Worm (Caenorhabditis elegans): ENCODE measurements around the gene F22E5.22.
"Not testable (repeated sequence)": the region's sequence is repeated elsewhere in the genome, so short reads cannot be mapped to it uniquely, and the experiment has no call there.

F22E5.22 gene

ce11 chrII:2665606-2666005 is at the start of gene F22E5.22:
Gene F22E5.22 (plus strand): TSS chrII:2665906.
- TF ChIP-seq daf-12 (tag; optimal IDR thresholded peaks at IDR 0.05) (no peak), lsy-12 (tag; optimal IDR thresholded peaks at IDR 0.05) (no peak), fkh-10 (GFP tag; optimal IDR thresholded peaks at IDR 0.05) (no peak), ztf-4 (tag; optimal IDR thresholded peaks at IDR 0.05) (no peak), mml-1 (tag; optimal IDR thresholded peaks at IDR 0.05) (no peak), nhr-25 (tag; optimal IDR thresholded peaks at IDR 0.05) (no peak), nfya-1 (tag; optimal IDR thresholded peaks at IDR 0.05; ENCODE audit: insufficient read depth) (no peak), snpc-4 (tag; optimal IDR thresholded peaks at IDR 0.05) (no peak), ceh-9 (tag; optimal IDR thresholded peaks at IDR 0.05) (no peak), eor-1 (tag; optimal IDR thresholded peaks at IDR 0.05) (no peak), egl-5 (tag; optimal IDR thresholded peaks at IDR 0.05) (no peak), nhr-77 (tag; optimal IDR thresholded peaks at IDR 0.05) (no peak), fos-1 (tag; optimal IDR thresholded peaks at IDR 0.05) (no peak), nhr-12 (tag; optimal IDR thresholded peaks at IDR 0.05) (no peak), nhr-43 (tag; optimal IDR thresholded peaks at IDR 0.05; ENCODE audit: poor library complexity, severe bottlenecking) (no peak), skn-1 (tag; optimal IDR thresholded peaks at IDR 0.05) (no peak), R02D3.7 (tag; optimal IDR thresholded peaks at IDR 0.05) (no peak)

- TF ChIP-seq ceh-82, lsy-12, elt-2 (tag; optimal IDR thresholded peaks at IDR 0.05): not testable (repeated sequence)
Measured at ce11 chrII:2616634-2617033, 49.1 kb upstream of the F22E5.22 start, which contains the start of gene msrp-5. Gene msrp-5 (plus strand): TSS chrII:2616934.

ce11 chrII:2619148-2619547 is 46.6 kb upstream of the F22E5.22 start, which contains the start of gene msrp-6:
Gene msrp-6 (plus strand): TSS chrII:2619448.
- not testable (repeated sequence) for TF ChIP-seq nhr-237 (tag; optimal IDR thresholded peaks at IDR 0.05); ceh-16 (tag; optimal IDR thresholded peaks at IDR 0.05); sea-2 (GFP tag; optimal IDR thresholded peaks at IDR 0.05)

ce11 chrII:2622480-2622879 is 43.2 kb upstream of the F22E5.22 start, which contains the start of gene D2062.5:
Gene D2062.5 (plus strand): TSS chrII:2622780.
- TF ChIP-seq ztf-11 (tag; optimal IDR thresholded peaks at IDR 0.05): no peak
- TF ChIP-seq ztf-4 (tag; optimal IDR thresholded peaks at IDR 0.05): no peak
- TF ChIP-seq elt-1 (tag; optimal IDR thresholded peaks at IDR 0.05): no peak

ce11 chrII:2622936-2623452 is 42.7 kb upstream of the F22E5.22 start, which contains the start of gene D2062.4:
Gene D2062.4 (plus strand): TSS chrII:2623402.
- peak; percentile 54 for TF ChIP-seq ceh-28 (tag; optimal IDR thresholded peaks at IDR 0.05)

ce11 chrII:2624792-2625191 is 40.9 kb upstream of the F22E5.22 start, which contains the start of gene lgc-28:
Gene lgc-28 (plus strand): TSS chrII:2625092.
- TF ChIP-seq ceh-16 (tag; optimal IDR thresholded peaks at IDR 0.05) (no peak), unc-39 (tag; optimal IDR thresholded peaks at IDR 0.05) (no peak), unc-62 (GFP tag; optimal IDR thresholded peaks at IDR 0.05) (no peak), zag-1 (tag; optimal IDR thresholded peaks at IDR 0.05) (no peak), daf-12 (tag; optimal IDR thresholded peaks at IDR 0.05) (no peak), eor-1 (tag; optimal IDR thresholded peaks at IDR 0.05) (no peak), fkh-2 (tag; optimal IDR thresholded peaks at IDR 0.05) (no peak), jun-1 (tag; optimal IDR thresholded peaks at IDR 0.05) (no peak), egl-27 (tag; optimal IDR thresholded peaks at IDR 0.05) (no peak), nhr-28 (tag; optimal IDR thresholded peaks at IDR 0.05) (no peak), fos-1 (tag; optimal IDR thresholded peaks at IDR 0.05) (no peak), nhr-43 (tag; optimal IDR thresholded peaks at IDR 0.05; ENCODE audit: poor library complexity, severe bottlenecking) (no peak), ZK546.5 (tag; optimal IDR thresholded peaks at IDR 0.05) (no peak), nhr-25 (tag; optimal IDR thresholded peaks at IDR 0.05) (no peak), lin-15B (tag; optimal IDR thresholded peaks at IDR 0.05) (no peak), ceh-82 (tag; optimal IDR thresholded peaks at IDR 0.05) (no peak)

Measured in whole organism, L3 larva.